Worm (Caenorhabditis elegans) whole organism, L3 larva: Measurements from ENCODE around the gene Y51H4A.937.

ENCODE experiments used
- egl-5 ChIP-seq: fragments of 150-350 bp; optimal IDR thresholded peaks from 2 replicates; lab custom pipeline; 2017; ENCODE audit warnings: missing biosample characterization, missing genetic modification reagents, missing genetic modification characterization, inconsistent platforms
- lin-15B ChIP-seq: fragments of 150-350 bp; optimal IDR thresholded peaks from 2 replicates; lab custom pipeline; 2014; ENCODE audit warnings: missing biosample characterization, missing genetic modification characterization
- nhr-77 ChIP-seq: fragments of 150-350 bp; optimal IDR thresholded peaks from 2 replicates; lab custom pipeline; 2014; ENCODE audit warnings: missing biosample characterization, missing genetic modification characterization
- snpc-4 ChIP-seq: fragments of 150-350 bp; optimal IDR thresholded peaks from 2 replicates; lab custom pipeline; 2014; ENCODE audit warnings: missing biosample characterization, missing genetic modification characterization
- unc-39 ChIP-seq: sonication (generic microtip); optimal IDR thresholded peaks from 4 replicates; lab custom pipeline; 2017; ENCODE audit warnings: missing biosample characterization, missing genetic modification characterization

ce11 chrIV:16483273-16484204 lies 44.9 kb upstream of the Y51H4A.937 start:
- no peak for TF ChIP-seq nhr-77
- no peak for TF ChIP-seq egl-5 (tag; lab: Kevin White, UChicago)
- no peak for TF ChIP-seq lin-15B
- TF ChIP-seq unc-39 (tag; lab: Kevin White, UChicago) = no peak
- no peak for TF ChIP-seq snpc-4 (tag; lab: Kevin White, UChicago)
